Fruit fly (Drosophila melanogaster) whole organism, embryonic: Measurements from ENCODE around the gene Cep290.

Experiments used
- Abd-B ChIP-seq: fragments of 200-800 bp; sonication (Bioruptor generic); optimal IDR thresholded peaks from 2 replicates; lab custom pipeline; 2018; ENCODE audit warnings: missing biosample characterization, mild to moderate bottlenecking, missing genetic modification characterization, moderate library complexity
- CG11085 ChIP-seq: fragments of 200-800 bp; sonication (Bioruptor generic); IDR thresholded peaks from 2 replicates; pipeline ENCODE4 v1.3.6; 2022; ENCODE audit warnings: missing biosample characterization, missing genetic modification characterization
- CG11247 ChIP-seq: fragments of 200-800 bp; sonication (Bioruptor generic); IDR thresholded peaks from 2 replicates; pipeline ENCODE4 v1.3.6; 2022; ENCODE audit warnings: missing biosample characterization, missing genetic modification characterization
- CG11560 ChIP-seq: fragments of 200-800 bp; sonication (Bioruptor generic); IDR thresholded peaks from 3 replicates; pipeline ENCODE4 v1.3.6; 2022; ENCODE audit warnings: missing biosample characterization, missing genetic modification characterization
- CG12942 ChIP-seq: fragments of 200-800 bp; sonication (Bioruptor generic); optimal IDR thresholded peaks from 3 replicates; lab custom pipeline; 2016; ENCODE audit warnings: missing biosample characterization, missing genetic modification characterization
- CG13296 ChIP-seq: fragments of 200-800 bp; sonication (Bioruptor generic); optimal IDR thresholded peaks from 3 replicates; lab custom pipeline; 2018; ENCODE audit warnings: missing biosample characterization, mild to moderate bottlenecking, missing genetic modification characterization
- CG14014 ChIP-seq: fragments of 200-800 bp; sonication (Bioruptor generic); IDR thresholded peaks from 2 replicates; pipeline ENCODE4 v1.3.6; 2022; ENCODE audit warnings: missing biosample characterization, missing genetic modification characterization
- CG14965 ChIP-seq: fragments of 200-800 bp; sonication (Bioruptor generic); optimal IDR thresholded peaks from 2 replicates; lab custom pipeline; 2016; ENCODE audit warnings: missing biosample characterization, missing genetic modification characterization, borderline replicate concordance
- CG15073 ChIP-seq: fragments of 200-800 bp; sonication (Bioruptor generic); optimal IDR thresholded peaks from 2 replicates; lab custom pipeline; 2016; ENCODE audit warnings: missing biosample characterization, missing genetic modification characterization
- CG18011 ChIP-seq: fragments of 200-800 bp; sonication (Bioruptor generic); optimal IDR thresholded peaks from 2 replicates; lab custom pipeline; 2017; ENCODE audit warnings: missing biosample characterization, missing genetic modification characterization, mild to moderate bottlenecking, moderate library complexity, missing genotype
- CG2202 ChIP-seq: fragments of 200-800 bp; sonication (Bioruptor generic); optimal IDR thresholded peaks from 2 replicates; lab custom pipeline; 2018; ENCODE audit warnings: missing biosample characterization, mild to moderate bottlenecking, missing genetic modification characterization
- CG3726 ChIP-seq: fragments of 200-800 bp; sonication (Bioruptor generic); IDR thresholded peaks from 3 replicates; pipeline ENCODE4, ENCODE4 v1.3.6; 2022; ENCODE audit warnings: missing biosample characterization, missing genetic modification characterization
- CG6175 ChIP-seq: fragments of 200-800 bp; sonication (Bioruptor generic); IDR thresholded peaks from 3 replicates; pipeline ENCODE4 v1.3.6; 2022; ENCODE audit warnings: missing biosample characterization, missing genetic modification characterization
- CG6654 ChIP-seq: fragments of 200-800 bp; sonication (Bioruptor generic); optimal IDR thresholded peaks from 2 replicates; lab custom pipeline; 2017; ENCODE audit warnings: missing biosample characterization, mild to moderate bottlenecking, missing genetic modification characterization
- CG7271 ChIP-seq: fragments of 200-800 bp; sonication (Bioruptor generic); optimal IDR thresholded peaks from 2 replicates; lab custom pipeline; 2018; ENCODE audit warnings: missing biosample characterization, mild to moderate bottlenecking, missing genetic modification characterization, moderate library complexity
- CG7786 ChIP-seq: fragments of 200-800 bp; sonication (Bioruptor generic); optimal IDR thresholded peaks from 2 replicates; lab custom pipeline; 2016; ENCODE audit warnings: missing biosample characterization, missing genetic modification characterization
- CG8944 ChIP-seq: fragments of 200-800 bp; sonication (Bioruptor generic); optimal IDR thresholded peaks from 3 replicates; lab custom pipeline; 2016; ENCODE audit warnings: missing biosample characterization, missing genetic modification characterization
- CG9437 ChIP-seq: fragments of 200-800 bp; sonication (Bioruptor generic); optimal IDR thresholded peaks from 2 replicates; lab custom pipeline; 2018; ENCODE audit warnings: missing biosample characterization, mild to moderate bottlenecking, missing genetic modification characterization
- D19A ChIP-seq: fragments of 200-800 bp; optimal IDR thresholded peaks from 3 replicates; lab custom pipeline; 2019; ENCODE audit warnings: missing biosample characterization, mild to moderate bottlenecking, missing genetic modification characterization, moderate library complexity
- Dad ChIP-seq: fragments of 200-800 bp; sonication (Bioruptor generic); optimal IDR thresholded peaks from 3 replicates; lab custom pipeline; 2016; ENCODE audit warnings: missing biosample characterization, missing genetic modification characterization
- Dbx ChIP-seq: fragments of 200-800 bp; sonication (Bioruptor generic); IDR thresholded peaks from 3 replicates; pipeline ENCODE4 v1.3.6; 2022; ENCODE audit warnings: missing biosample characterization, missing genetic modification characterization
- Eip74EF ChIP-seq, 2 experiments: fragments of 200-800 bp in 1 of 2; fragments of >200 bp in 1 of 2; sonication (Bioruptor generic) in 1 of 2; optimal IDR thresholded peaks; 2 replicates each; lab custom pipeline; 2017 to 2019; ENCODE audit warnings: missing biosample characterization in 2 of 2, missing genetic modification characterization in 2 of 2, mild to moderate bottlenecking in 1 of 2, moderate library complexity in 1 of 2
- H15 ChIP-seq: fragments of 200-800 bp; sonication (Bioruptor generic); IDR thresholded peaks from 3 replicates; pipeline ENCODE4 v1.3.6; 2022; ENCODE audit warnings: missing biosample characterization, missing genetic modification characterization
- HLH3B ChIP-seq: fragments of 200-800 bp; sonication (Bioruptor generic); IDR thresholded peaks from 2 replicates; pipeline ENCODE4 v1.3.6; 2022; ENCODE audit warnings: missing biosample characterization, missing genetic modification characterization
- Hr39 ChIP-seq: fragments of >200 bp; optimal IDR thresholded peaks from 2 replicates; lab custom pipeline; 2017
- Lhr ChIP-seq: fragments of 200-800 bp; sonication (Bioruptor generic); optimal IDR thresholded peaks from 3 replicates; lab custom pipeline; 2017; ENCODE audit warnings: mild to moderate bottlenecking, missing biosample characterization, missing genetic modification reagents, missing genetic modification characterization
- Med ChIP-seq: fragments of 200-800 bp; sonication (Bioruptor generic); peaks from one replicate; lab custom pipeline; 2016; ENCODE audit warnings: missing biosample characterization, missing genetic modification characterization, mild to moderate bottlenecking, inconsistent platforms, moderate library complexity
- Opbp ChIP-seq: fragments of 200-800 bp; sonication (Bioruptor generic); IDR thresholded peaks from 3 replicates; pipeline ENCODE4 v1.3.6; 2022; ENCODE audit warnings: missing biosample characterization, missing genetic modification characterization; ENCODE audit not compliant: partially characterized antibody
- Rx ChIP-seq: fragments of 200-800 bp; sonication (Bioruptor generic); IDR thresholded peaks from 2 replicates; pipeline ENCODE4 v1.3.6; 2022; ENCODE audit warnings: missing biosample characterization, missing genetic modification characterization
- ci ChIP-seq: fragments of 200-800 bp; sonication (Bioruptor generic); IDR thresholded peaks from 3 replicates; pipeline ENCODE4 v1.3.6; 2022; ENCODE audit warnings: missing biosample characterization, missing genetic modification characterization
- croc ChIP-seq: fragments of 200-800 bp; sonication (Bioruptor generic); conservative IDR thresholded peaks from 3 replicates; pipeline ENCODE4 v1.3.6; 2022; ENCODE audit warnings: missing biosample characterization, missing genetic modification characterization
- crol ChIP-seq: fragments of 200-800 bp; sonication (Bioruptor generic); IDR thresholded peaks from 2 replicates; pipeline ENCODE4 v1.3.6; 2022; ENCODE audit warnings: missing biosample characterization, missing genetic modification characterization
- dmrt11E ChIP-seq: fragments of 200-800 bp; sonication (Bioruptor generic); optimal IDR thresholded peaks from 3 replicates; lab custom pipeline; 2018; ENCODE audit warnings: missing biosample characterization, mild to moderate bottlenecking, missing genetic modification characterization, moderate library complexity
- fd102C ChIP-seq: fragments of 200-800 bp; sonication (Bioruptor generic); optimal IDR thresholded peaks from 2 replicates; lab custom pipeline; 2018; ENCODE audit warnings: missing biosample characterization, mild to moderate bottlenecking, missing genetic modification characterization, moderate library complexity
- ftz-f1 ChIP-seq: fragments of 200-800 bp; sonication (Bioruptor generic); optimal IDR thresholded peaks from 2 replicates; lab custom pipeline; 2016; ENCODE audit warnings: missing biosample characterization, missing genetic modification characterization
- gce ChIP-seq: fragments of 200-800 bp; sonication (Bioruptor generic); IDR thresholded peaks from 3 replicates; pipeline ENCODE4 v1.3.6; 2022; ENCODE audit warnings: missing biosample characterization, missing genetic modification characterization
- h ChIP-seq: fragments of >200 bp; optimal IDR thresholded peaks from 2 replicates; lab custom pipeline; 2017
- hb ChIP-seq: fragments of 200-800 bp; sonication (Bioruptor generic); IDR thresholded peaks from 3 replicates; pipeline ENCODE4 v1.3.6; 2022; ENCODE audit warnings: missing biosample characterization, missing genetic modification characterization; ENCODE audit not compliant: partially characterized antibody
- hkb ChIP-seq, 2 experiments: fragments of 200-800 bp in 1 of 2; fragments of >200 bp in 1 of 2; sonication (Bioruptor generic) in 1 of 2; IDR thresholded peaks in 1 of 2; optimal IDR thresholded peaks in 1 of 2; 2 replicates each; pipeline versions ENCODE4 v1.3.6 to Lab custom; 2017 to 2022; ENCODE audit warnings: missing biosample characterization in 1 of 2, missing genetic modification characterization in 1 of 2
- jumu ChIP-seq: fragments of 200-800 bp; sonication (Bioruptor generic); optimal IDR thresholded peaks from 3 replicates; lab custom pipeline; 2016; ENCODE audit warnings: missing biosample characterization, missing genetic modification characterization
- oc ChIP-seq: fragments of 200-800 bp; sonication (Bioruptor generic); optimal IDR thresholded peaks from 2 replicates; lab custom pipeline; 2018; ENCODE audit warnings: missing biosample characterization, mild to moderate bottlenecking, missing genetic modification characterization, moderate library complexity
- pho ChIP-seq: fragments of 200-800 bp; sonication (Bioruptor generic); optimal IDR thresholded peaks from 2 replicates; lab custom pipeline; 2016; ENCODE audit warnings: missing biosample characterization, missing genetic modification characterization
- phol ChIP-seq: fragments of 200-800 bp; sonication (Bioruptor generic); optimal IDR thresholded peaks from 3 replicates; lab custom pipeline; 2018; ENCODE audit warnings: missing biosample characterization, mild to moderate bottlenecking, missing genetic modification characterization, moderate library complexity
- trem ChIP-seq: fragments of 200-800 bp; optimal IDR thresholded peaks from 3 replicates; lab custom pipeline; 2019; ENCODE audit warnings: missing biosample characterization, mild to moderate bottlenecking, missing genetic modification characterization, moderate library complexity
- ttk ChIP-seq: fragments of 200-800 bp; sonication (Bioruptor generic); IDR thresholded peaks from 2 replicates; pipeline ENCODE4 v2.1.2; 2022; ENCODE audit warnings: missing biosample characterization, missing genetic modification characterization
- twi ChIP-seq: fragments of 200-800 bp; optimal IDR thresholded peaks from 2 replicates; lab custom pipeline; 2019; ENCODE audit warnings: missing biosample characterization, mild to moderate bottlenecking, missing genetic modification characterization, moderate library complexity
- vvl ChIP-seq: fragments of 200-800 bp; sonication (Bioruptor generic); IDR thresholded peaks from 2 replicates; pipeline ENCODE4 v1.3.6; 2022; ENCODE audit warnings: missing biosample characterization, missing genetic modification characterization
- wek ChIP-seq: fragments of 200-800 bp; sonication (Bioruptor generic); optimal IDR thresholded peaks from 3 replicates; lab custom pipeline; 2018; ENCODE audit warnings: missing biosample characterization, mild to moderate bottlenecking, missing genetic modification characterization, moderate library complexity
- zfh1 ChIP-seq: fragments of 200-800 bp; sonication (Bioruptor generic); IDR thresholded peaks from 3 replicates; pipeline ENCODE4 v1.3.6; 2022; ENCODE audit warnings: missing biosample characterization, missing genetic modification characterization

The Cep290 gene

dm6 chr3L:857063-858015, 13.6 kb downstream of the Cep290 start, which contains the start of gene dpr20:
dpr20 (minus strand) TSS chr3L:857248.
- TF ChIP-seq ttk (GFP tag; lab: Robert Waterston, UW), result peak; percentile 86
- TF ChIP-seq gce (GFP tag; lab: Robert Waterston, UW), result peak; percentile 82
- TF ChIP-seq wek (GFP tag; lab: Kevin White, UChicago), result peak; percentile 40
- TF ChIP-seq Dbx, result peak; percentile 92
- peak; percentile 71 for TF ChIP-seq pho (GFP tag; lab: Kevin White, UChicago)
- peak; percentile 98 for TF ChIP-seq Med (GFP tag; lab: Kevin White, UChicago)
- 0 out of 2 replicates have a peak, but pooled peaks have one; percentile 39 for TF ChIP-seq crol (GFP tag; lab: Robert Waterston, UW)
- TF ChIP-seq dmrt11E, result peak; percentile 43
- TF ChIP-seq CG18011, result peak; percentile 40
- TF ChIP-seq hkb (optimal IDR thresholded peaks at IDR 0.05; lab: Kevin White, UChicago), result no peak
- TF ChIP-seq hkb (GFP tag; IDR thresholded peaks at IDR 0.05; lab: Robert Waterston, UW), result peak; percentile 89
- TF ChIP-seq CG11560 (tag; lab: Robert Waterston, UW), result peak; percentile 70
- peak; percentile 48 for TF ChIP-seq oc (tag; lab: Kevin White, UChicago)
- TF ChIP-seq Opbp, result no peak
- TF ChIP-seq D19A (tag; lab: Kevin White, UChicago), result peak; percentile 50
- no peak for TF ChIP-seq ftz-f1 (GFP tag; lab: Kevin White, UChicago)
- TF ChIP-seq Dad (GFP tag; lab: Kevin White, UChicago), result peak; percentile 67
- TF ChIP-seq Hr39, result no peak
- peak; percentile 93 for TF ChIP-seq ci (GFP tag; lab: Robert Waterston, UW)
- TF ChIP-seq CG7271 (tag; lab: Kevin White, UChicago), result no peak
- peak; percentile 2 for TF ChIP-seq CG14965 (GFP tag; lab: Kevin White, UChicago)
- TF ChIP-seq CG14014 (GFP tag; lab: Robert Waterston, UW), result peak; percentile 89
- peak; percentile 10 for TF ChIP-seq CG2202 (tag; lab: Kevin White, UChicago)
- peak; percentile 88 for TF ChIP-seq HLH3B (GFP tag; lab: Robert Waterston, UW)
- peak; percentile 82 for TF ChIP-seq H15 (GFP tag; lab: Robert Waterston, UW)
- TF ChIP-seq hb (GFP tag; lab: Robert Waterston, UW), result no peak
- peak; percentile 59 for TF ChIP-seq CG12942 (GFP tag; lab: Kevin White, UChicago)
- TF ChIP-seq Lhr (GFP tag; lab: Kevin White, UChicago), result peak; percentile 3
- peak; percentile 95 for TF ChIP-seq vvl
- TF ChIP-seq CG3726, result peak; percentile 63; the same call in 1 of the 3 replicates
- peak; percentile 32 for TF ChIP-seq CG9437 (GFP tag; lab: Kevin White, UChicago)
- TF ChIP-seq CG6654 (GFP tag; lab: Kevin White, UChicago), result peak; percentile 42
- peak; percentile 39 for TF ChIP-seq phol (tag; lab: Kevin White, UChicago)
- no peak for TF ChIP-seq trem
- TF ChIP-seq croc, result peak; percentile 48; the same call in 2 of the 3 replicates
- TF ChIP-seq zfh1 (GFP tag; lab: Robert Waterston, UW), result peak; percentile 86
- TF ChIP-seq Eip74EF (GFP tag; optimal IDR thresholded peaks at IDR 0.05; lab: Kevin White, UChicago), result no peak
- TF ChIP-seq fd102C, result no peak
- TF ChIP-seq twi, result peak; percentile 28
- TF ChIP-seq Rx (GFP tag; lab: Robert Waterston, UW), result peak; percentile 85
- no peak for TF ChIP-seq CG15073 (GFP tag; lab: Kevin White, UChicago)
- peak; percentile 60 for TF ChIP-seq Abd-B
- TF ChIP-seq CG13296 (GFP tag; lab: Kevin White, UChicago), result peak; percentile 70
- TF ChIP-seq CG8944, result peak; percentile 56
- TF ChIP-seq jumu, result peak; percentile 64
- peak; percentile 87 for TF ChIP-seq CG11247 (GFP tag; lab: Robert Waterston, UW)
- peak; percentile 76 for TF ChIP-seq CG11085
- TF ChIP-seq h (lab: Kevin White, UChicago), result no peak
- TF ChIP-seq CG7786 (GFP tag; lab: Kevin White, UChicago), result peak; percentile 69
- TF ChIP-seq CG6175 (GFP tag; lab: Robert Waterston, UW), result peak; percentile 81
